Worm (Caenorhabditis elegans) whole organism, L3 larva: ENCODE measurements around the gene EGAP9.4.

ENCODE experiments used
- R02D3.7 ChIP-seq: fragments of 150-350 bp; optimal IDR thresholded peaks from 2 replicates; lab custom pipeline; 2014; ENCODE audit warnings: missing biosample characterization, missing genetic modification characterization
- ZK546.5 ChIP-seq: sonication (generic microtip); optimal IDR thresholded peaks from 2 replicates; lab custom pipeline; 2017; ENCODE audit warnings: missing biosample characterization, missing genetic modification characterization
- ama-1 ChIP-seq: fragments of 150-350 bp; optimal IDR thresholded peaks from 2 replicates; lab custom pipeline; 2018
- ceh-28 ChIP-seq: fragments of 150-350 bp; optimal IDR thresholded peaks from 2 replicates; lab custom pipeline; 2014; ENCODE audit warnings: missing biosample characterization, missing genetic modification reagents, missing genetic modification characterization
- ceh-82 ChIP-seq: fragments of 150-350 bp; optimal IDR thresholded peaks from 2 replicates; lab custom pipeline; 2014; ENCODE audit warnings: missing biosample characterization, missing genetic modification characterization
- daf-12 ChIP-seq: fragments of 150-350 bp; optimal IDR thresholded peaks from 2 replicates; lab custom pipeline; 2014; ENCODE audit warnings: missing biosample characterization, missing genetic modification reagents, missing genetic modification characterization
- egl-27 ChIP-seq: sonication (generic microtip); optimal IDR thresholded peaks from 4 replicates; lab custom pipeline; 2017; ENCODE audit warnings: missing biosample characterization, missing genetic modification reagents, missing genetic modification characterization
- elt-1 ChIP-seq: fragments of 150-350 bp; optimal IDR thresholded peaks from 2 replicates; lab custom pipeline; 2014; ENCODE audit warnings: missing biosample characterization, missing genetic modification characterization
- elt-2 ChIP-seq: sonication (generic microtip); optimal IDR thresholded peaks from 2 replicates; lab custom pipeline; 2016; ENCODE audit warnings: missing genetic modification reagents, mild to moderate bottlenecking, missing genetic modification characterization, missing compliant biosample characterization
- eor-1 ChIP-seq, 2 experiments: fragments of 150-350 bp; optimal IDR thresholded peaks; 2 replicates each; lab custom pipeline; 2014 to 2018; ENCODE audit warnings: missing biosample characterization in 2 of 2, missing genetic modification characterization in 2 of 2
- fos-1 ChIP-seq: fragments of 150-350 bp; optimal IDR thresholded peaks from 2 replicates; lab custom pipeline; 2014; ENCODE audit warnings: missing biosample characterization, missing genetic modification characterization
- hmg-11 ChIP-seq: sonication (generic microtip); optimal IDR thresholded peaks from 2 replicates; lab custom pipeline; 2016; ENCODE audit warnings: missing genetic modification characterization, missing compliant biosample characterization
- jun-1 ChIP-seq: fragments of 150-350 bp; optimal IDR thresholded peaks from 2 replicates; lab custom pipeline; 2014; ENCODE audit warnings: missing biosample characterization, missing genetic modification reagents, missing genetic modification characterization
- lin-15B ChIP-seq: fragments of 150-350 bp; optimal IDR thresholded peaks from 2 replicates; lab custom pipeline; 2014; ENCODE audit warnings: missing biosample characterization, missing genetic modification characterization
- mdl-1 ChIP-seq: fragments of 150-350 bp; optimal IDR thresholded peaks from 2 replicates; lab custom pipeline; 2014; ENCODE audit warnings: missing biosample characterization, missing genetic modification characterization
- nhr-11 ChIP-seq: fragments of 150-350 bp; optimal IDR thresholded peaks from 2 replicates; lab custom pipeline; 2014; ENCODE audit warnings: missing biosample characterization, missing genetic modification characterization
- nhr-12 ChIP-seq: fragments of 150-350 bp; optimal IDR thresholded peaks from 2 replicates; lab custom pipeline; 2014; ENCODE audit warnings: missing biosample characterization, missing genetic modification characterization
- nhr-23 ChIP-seq: fragments of 150-350 bp; optimal IDR thresholded peaks from 2 replicates; lab custom pipeline; 2014; ENCODE audit warnings: missing biosample characterization, missing genetic modification reagents, missing genetic modification characterization
- nhr-25 ChIP-seq: sonication (generic microtip); optimal IDR thresholded peaks from 2 replicates; lab custom pipeline; 2017; ENCODE audit warnings: missing biosample characterization, missing genetic modification characterization
- nhr-28 ChIP-seq: fragments of 150-350 bp; optimal IDR thresholded peaks from 2 replicates; lab custom pipeline; 2014; ENCODE audit warnings: missing biosample characterization, missing genetic modification characterization
- nhr-43 ChIP-seq: sonication (generic microtip); optimal IDR thresholded peaks from 2 replicates; lab custom pipeline; 2016; ENCODE audit warnings: mild to moderate bottlenecking, missing genetic modification characterization, missing compliant biosample characterization; ENCODE audit not compliant: poor library complexity, severe bottlenecking
- nhr-67 ChIP-seq: fragments of 150-350 bp; optimal IDR thresholded peaks from 2 replicates; lab custom pipeline; 2014; ENCODE audit warnings: missing biosample characterization, missing genetic modification characterization
- nhr-76 ChIP-seq: fragments of 150-350 bp; sonication (generic microtip); optimal IDR thresholded peaks from 5 replicates; lab custom pipeline; 2014; ENCODE audit warnings: missing biosample characterization, missing genetic modification characterization
- pha-4 ChIP-seq: fragments of 150-350 bp; optimal IDR thresholded peaks from 2 replicates; lab custom pipeline; 2014; ENCODE audit warnings: missing biosample characterization, missing genetic modification reagents, missing genetic modification characterization
- pqm-1 ChIP-seq: fragments of 150-350 bp; optimal IDR thresholded peaks from 2 replicates; lab custom pipeline; 2017; ENCODE audit warnings: missing biosample characterization, missing genetic modification characterization, inconsistent platforms
- skn-1 ChIP-seq: fragments of 150-350 bp; optimal IDR thresholded peaks from 2 replicates; lab custom pipeline; 2014; ENCODE audit warnings: missing biosample characterization, missing genetic modification characterization
- snpc-4 ChIP-seq: fragments of 150-350 bp; optimal IDR thresholded peaks from 2 replicates; lab custom pipeline; 2014; ENCODE audit warnings: missing biosample characterization, missing genetic modification characterization
- unc-39 ChIP-seq: sonication (generic microtip); optimal IDR thresholded peaks from 4 replicates; lab custom pipeline; 2017; ENCODE audit warnings: missing biosample characterization, missing genetic modification characterization
- zag-1 ChIP-seq: fragments of 150-350 bp; optimal IDR thresholded peaks from 2 replicates; lab custom pipeline; 2014; ENCODE audit warnings: missing biosample characterization, missing genetic modification characterization
- ztf-11 ChIP-seq: fragments of 150-350 bp; optimal IDR thresholded peaks from 2 replicates; lab custom pipeline; 2014; ENCODE audit warnings: missing biosample characterization, missing genetic modification characterization
- ztf-4 ChIP-seq: fragments of 150-350 bp; optimal IDR thresholded peaks from 2 replicates; lab custom pipeline; 2014; ENCODE audit warnings: missing biosample characterization, missing genetic modification characterization

Gene EGAP9.4

ce11 chrV:6548309-6548708, 28.4 kb upstream of the EGAP9.4 start:
- TF ChIP-seq ama-1 (lab: Kevin White, UChicago) (no peak), skn-1 (tag; lab: Kevin White, UChicago) (no peak), elt-1 (tag; lab: Kevin White, UChicago) (no peak), hmg-11 (tag; lab: Kevin White, UChicago) (no peak), lin-15B (tag; lab: Kevin White, UChicago) (no peak), egl-27 (tag; lab: Kevin White, UChicago) (no peak), unc-39 (tag; lab: Kevin White, UChicago) (no peak), ztf-4 (tag; lab: Kevin White, UChicago) (no peak), nhr-25 (tag; lab: Kevin White, UChicago) (no peak), ZK546.5 (tag; lab: Kevin White, UChicago) (no peak)

ce11 chrV:6549148-6549547, 27.5 kb upstream of the EGAP9.4 start, which contains the start of gene K04A8.20:
TSS of gene K04A8.20 (plus strand) at chrV:6549448.
- TF ChIP-seq nhr-28 (tag; lab: Kevin White, UChicago): no peak
- TF ChIP-seq skn-1 (tag; lab: Kevin White, UChicago): no peak

ce11 chrV:6549871-6550270, 26.8 kb upstream of the EGAP9.4 start, which contains the start of gene lipl-4:
TSS of gene lipl-4 (plus strand) at chrV:6550171.
- TF ChIP-seq pqm-1 (tag; lab: Kevin White, UChicago) (peak; percentile 18), ceh-82 (tag; lab: Kevin White, UChicago) (no peak), ztf-11 (no peak), mdl-1 (no peak), pha-4 (tag; lab: Kevin White, UChicago) (peak; percentile 5), nhr-11 (tag; lab: Kevin White, UChicago) (no peak), nhr-12 (tag; lab: Kevin White, UChicago) (no peak), ZK546.5 (tag; lab: Kevin White, UChicago) (no peak), jun-1 (tag; lab: Kevin White, UChicago) (no peak)
- TF ChIP-seq, all 47 proteins: peak for 2

- peak; percentile 9 for TF ChIP-seq egl-27 (tag; lab: Kevin White, UChicago)
- no peak for TF ChIP-seq snpc-4 (tag; lab: Kevin White, UChicago)
- peak; percentile 5 for TF ChIP-seq pqm-1 (tag; lab: Kevin White, UChicago)
- peak; percentile 60 for TF ChIP-seq pha-4 (tag; lab: Kevin White, UChicago)
- TF ChIP-seq R02D3.7 (tag; lab: Kevin White, UChicago): no peak
- TF ChIP-seq nhr-43 (tag; lab: Kevin White, UChicago): peak; percentile 47
- TF ChIP-seq nhr-23: peak; percentile 12
- TF ChIP-seq elt-2: peak; percentile 32
Measured at ce11 chrV:6551707-6552390, 24.8 kb upstream of the EGAP9.4 start, which contains the start of gene twk-10. TSS of gene twk-10 (plus strand) at chrV:6552340.

- TF ChIP-seq fos-1 (tag; lab: Kevin White, UChicago): no peak
Measured at ce11 chrV:6554308-6554707, 22.4 kb upstream of the EGAP9.4 start, which contains the start of gene K04A8.19. TSS of gene K04A8.19 (minus strand) at chrV:6554408.

- TF ChIP-seq snpc-4 (tag; lab: Kevin White, UChicago): no peak
- TF ChIP-seq eor-1 (tag; optimal IDR thresholded peaks at IDR 0.05; lab: Kevin White, UChicago): no peak
- TF ChIP-seq R02D3.7 (tag; lab: Kevin White, UChicago): no peak
- TF ChIP-seq pha-4 (tag; lab: Kevin White, UChicago): no peak
- TF ChIP-seq zag-1: no peak
- no peak for TF ChIP-seq daf-12 (tag; lab: Kevin White, UChicago)
- TF ChIP-seq nhr-76: no peak
- no peak for TF ChIP-seq nhr-23
- TF ChIP-seq nhr-67: no peak
- no peak for TF ChIP-seq ceh-28
- TF ChIP-seq nhr-11 (tag; lab: Kevin White, UChicago): no peak
- no peak for TF ChIP-seq hmg-11 (tag; lab: Kevin White, UChicago)
Measured at ce11 chrV:6557035-6557434, 19.6 kb upstream of the EGAP9.4 start, which contains the start of gene spp-27. TSS of gene spp-27 (minus strand) at chrV:6557135.
